Fruit fly (Drosophila melanogaster) whole organism, prepupa: ENCODE measurements around the gene Dis3l2.
A peak's percentile ranks its signal among the peaks of the same experiment; 100 is the strongest.

Experiments
- CG10631 ChIP-seq: fragments of 200-800 bp; sonication (Bioruptor generic); optimal IDR thresholded peaks from 2 replicates; lab custom pipeline; 2016; ENCODE audit warnings: missing biosample characterization, missing genetic modification characterization
- CG11762 ChIP-seq: fragments of 200-800 bp; sonication (Bioruptor generic); optimal IDR thresholded peaks from 3 replicates; lab custom pipeline; 2016; ENCODE audit warnings: missing biosample characterization, missing genetic modification characterization; ENCODE audit not compliant: insufficient read depth
- CG11902 ChIP-seq: fragments of 200-800 bp; sonication (Bioruptor generic); optimal IDR thresholded peaks from 3 replicates; lab custom pipeline; 2016; ENCODE audit warnings: missing biosample characterization, missing genetic modification characterization
- CG15336 ChIP-seq: fragments of 200-800 bp; sonication (Bioruptor generic); IDR thresholded peaks from 2 replicates; pipeline ENCODE4 v1.3.6; 2022; ENCODE audit warnings: missing biosample characterization, missing genetic modification characterization
- CG1621 ChIP-seq: fragments of 200-800 bp; sonication (Bioruptor generic); optimal IDR thresholded peaks from 3 replicates; lab custom pipeline; 2018; ENCODE audit warnings: missing biosample characterization, mild to moderate bottlenecking, missing genetic modification characterization
- CG16779 ChIP-seq: fragments of 200-800 bp; sonication (Bioruptor generic); optimal IDR thresholded peaks from 3 replicates; lab custom pipeline; 2017; ENCODE audit warnings: missing biosample characterization, mild to moderate bottlenecking, missing genetic modification characterization
- CG3032 ChIP-seq: fragments of 200-800 bp; optimal IDR thresholded peaks from 2 replicates; lab custom pipeline; 2019; ENCODE audit warnings: missing biosample characterization, mild to moderate bottlenecking, missing genetic modification characterization, moderate library complexity
- CG32006 ChIP-seq: fragments of 200-800 bp; sonication (Bioruptor generic); optimal IDR thresholded peaks from 3 replicates; lab custom pipeline; 2017; ENCODE audit warnings: missing biosample characterization, mild to moderate bottlenecking, missing genetic modification characterization
- CG6276 ChIP-seq: fragments of 200-800 bp; sonication (Bioruptor generic); optimal IDR thresholded peaks from 2 replicates; lab custom pipeline; 2017; ENCODE audit warnings: missing biosample characterization, mild to moderate bottlenecking, missing genetic modification characterization
- CG6792 ChIP-seq: fragments of 200-800 bp; sonication (Bioruptor generic); optimal IDR thresholded peaks from 3 replicates; lab custom pipeline; 2016; ENCODE audit warnings: missing biosample characterization, missing genetic modification characterization
- CG6808 ChIP-seq: fragments of 200-800 bp; sonication (Bioruptor generic); optimal IDR thresholded peaks from 3 replicates; lab custom pipeline; 2017; ENCODE audit warnings: missing biosample characterization, missing genetic modification characterization, mild to moderate bottlenecking, moderate library complexity, missing genetic modification reagents
- CG6854 ChIP-seq: fragments of 200-800 bp; sonication (Bioruptor generic); optimal IDR thresholded peaks from 2 replicates; lab custom pipeline; 2017; ENCODE audit warnings: missing biosample characterization, mild to moderate bottlenecking, missing genetic modification characterization
- CG7368 ChIP-seq: fragments of 200-800 bp; sonication (Bioruptor generic); optimal IDR thresholded peaks from 3 replicates; lab custom pipeline; 2016; ENCODE audit warnings: missing biosample characterization, missing genetic modification characterization
- CG8119 ChIP-seq: fragments of 200-800 bp; sonication (Bioruptor generic); IDR thresholded peaks from 3 replicates; pipeline ENCODE4 v1.3.6; 2022; ENCODE audit warnings: missing biosample characterization, missing genetic modification characterization
- Eip75B ChIP-seq: fragments of 200-800 bp; sonication (Bioruptor generic); optimal IDR thresholded peaks from 3 replicates; lab custom pipeline; 2016; ENCODE audit warnings: missing biosample characterization, missing genetic modification characterization
- Eip78C ChIP-seq: fragments of 200-800 bp; sonication (Bioruptor generic); peaks from one replicate; lab custom pipeline; 2016; ENCODE audit warnings: missing biosample characterization, missing genetic modification characterization
- Eip93F ChIP-seq: fragments of 200-800 bp; sonication (Bioruptor generic); optimal IDR thresholded peaks from 2 replicates; lab custom pipeline; 2016; ENCODE audit warnings: missing biosample characterization, mild to moderate bottlenecking, missing genetic modification characterization
- Ets21C ChIP-seq: fragments of 200-800 bp; sonication (Bioruptor generic); optimal IDR thresholded peaks from 3 replicates; lab custom pipeline; 2016; ENCODE audit warnings: missing biosample characterization, missing genetic modification characterization
- Ets96B ChIP-seq: fragments of 200-800 bp; optimal IDR thresholded peaks from 2 replicates; lab custom pipeline; 2019; ENCODE audit warnings: missing biosample characterization, mild to moderate bottlenecking, missing genetic modification characterization, moderate library complexity
- Gug ChIP-seq: fragments of 200-800 bp; sonication (Bioruptor generic); IDR thresholded peaks from 2 replicates; pipeline ENCODE4 v1.3.6; 2022; ENCODE audit warnings: missing biosample characterization, missing genetic modification characterization
- Hr39 ChIP-seq: fragments of 200-800 bp; sonication (Bioruptor generic); optimal IDR thresholded peaks from 2 replicates; lab custom pipeline; 2016; ENCODE audit warnings: missing biosample characterization, missing genetic modification characterization
- Hr4 ChIP-seq: fragments of 200-800 bp; sonication (Bioruptor generic); optimal IDR thresholded peaks from 3 replicates; lab custom pipeline; 2016; ENCODE audit warnings: missing biosample characterization, missing genetic modification characterization
- Lpt ChIP-seq: fragments of 200-800 bp; sonication (Bioruptor generic); optimal IDR thresholded peaks from 3 replicates; lab custom pipeline; 2016; ENCODE audit warnings: missing biosample characterization, missing genetic modification characterization
- Met ChIP-seq: fragments of 200-800 bp; sonication (Bioruptor generic); optimal IDR thresholded peaks from 3 replicates; lab custom pipeline; 2016; ENCODE audit warnings: missing biosample characterization, missing genetic modification characterization
- OdsH ChIP-seq: fragments of 200-800 bp; sonication (Bioruptor generic); optimal IDR thresholded peaks from 3 replicates; lab custom pipeline; 2016; ENCODE audit warnings: missing biosample characterization, missing genetic modification characterization
- Smox ChIP-seq: fragments of 200-800 bp; sonication (Bioruptor generic); optimal IDR thresholded peaks from 3 replicates; lab custom pipeline; 2016; ENCODE audit warnings: missing biosample characterization, missing genetic modification characterization
- Sox14 ChIP-seq: fragments of 200-800 bp; sonication (Bioruptor generic); optimal IDR thresholded peaks from 3 replicates; lab custom pipeline; 2016; ENCODE audit warnings: missing biosample characterization, missing genetic modification characterization
- achi ChIP-seq: fragments of 200-800 bp; sonication (Bioruptor generic); optimal IDR thresholded peaks from 3 replicates; lab custom pipeline; 2016; ENCODE audit warnings: missing biosample characterization, missing genetic modification characterization
- acj6 ChIP-seq: fragments of 200-800 bp; sonication (Bioruptor generic); optimal IDR thresholded peaks from 3 replicates; lab custom pipeline; 2016; ENCODE audit warnings: missing biosample characterization, missing genetic modification characterization
- cyc ChIP-seq: fragments of 200-800 bp; sonication (Bioruptor generic); optimal IDR thresholded peaks from 3 replicates; lab custom pipeline; 2016; ENCODE audit warnings: missing biosample characterization, missing genetic modification characterization
- dac ChIP-seq: fragments of 200-800 bp; sonication (Bioruptor generic); optimal IDR thresholded peaks from 2 replicates; lab custom pipeline; 2017; ENCODE audit warnings: missing biosample characterization, mild to moderate bottlenecking, missing genetic modification characterization
- eg ChIP-seq: fragments of 200-800 bp; sonication (Bioruptor generic); IDR thresholded peaks from 3 replicates; pipeline ENCODE4 v1.3.6; 2022; ENCODE audit warnings: missing biosample characterization, missing genetic modification characterization
- fd59A ChIP-seq: fragments of 200-800 bp; sonication (Bioruptor generic); optimal IDR thresholded peaks from 2 replicates; lab custom pipeline; 2017; ENCODE audit warnings: missing biosample characterization, mild to moderate bottlenecking, missing genetic modification characterization, missing genetic modification reagents
- pdm3 ChIP-seq: fragments of 200-800 bp; sonication (Bioruptor generic); optimal IDR thresholded peaks from 3 replicates; lab custom pipeline; 2016; ENCODE audit warnings: missing biosample characterization, missing genetic modification characterization
- salr ChIP-seq, 2 experiments: fragments of 200-800 bp; sonication (Bioruptor generic); optimal IDR thresholded peaks; 3 replicates each; lab custom pipeline; 2016 to 2018; ENCODE audit warnings: missing biosample characterization in 2 of 2, missing genetic modification characterization in 2 of 2, mild to moderate bottlenecking in 1 of 2
- ss ChIP-seq, 2 experiments: fragments of 200-800 bp; sonication (Bioruptor generic); optimal IDR thresholded peaks; 2 replicates in 1 of 2; 3 replicates in 1 of 2; lab custom pipeline; 2017 to 2018; ENCODE audit warnings: mild to moderate bottlenecking in 2 of 2, missing biosample characterization in 2 of 2, missing genetic modification characterization in 2 of 2, moderate library complexity in 1 of 2
- svp ChIP-seq: fragments of 200-800 bp; sonication (Bioruptor generic); peaks from one replicate; lab custom pipeline; 2016; ENCODE audit warnings: missing biosample characterization, missing genetic modification characterization
- vri ChIP-seq: fragments of 200-800 bp; sonication (Bioruptor generic); optimal IDR thresholded peaks from 3 replicates; lab custom pipeline; 2016; ENCODE audit warnings: missing biosample characterization, mild to moderate bottlenecking, missing genetic modification characterization

Gene Dis3l2

DNA sequence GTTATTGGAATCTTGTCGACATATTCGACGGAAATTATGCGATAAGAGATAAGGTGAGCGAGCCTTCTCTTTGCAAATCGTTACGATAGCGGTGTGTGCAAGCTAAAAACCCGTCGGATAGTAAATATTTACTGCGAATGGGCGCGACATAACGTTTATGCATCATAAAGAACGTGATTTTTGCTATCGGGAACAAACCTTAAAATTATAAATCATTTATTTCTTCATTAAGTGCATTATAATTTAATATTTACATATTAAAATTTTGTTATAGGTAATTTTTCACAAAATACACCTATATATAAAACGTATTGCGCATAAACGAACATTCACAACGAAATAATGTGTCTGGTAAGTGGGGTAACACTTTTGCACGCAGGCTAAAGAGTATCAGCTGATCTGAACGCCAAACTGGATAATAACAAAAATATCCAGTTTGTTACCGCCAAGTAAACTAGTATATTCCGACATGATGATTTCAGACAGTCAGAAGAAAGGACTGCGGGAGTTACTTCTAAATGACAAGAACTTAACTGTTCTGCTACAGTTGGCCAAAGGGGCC lies 6.7 kb upstream of the Dis3l2 start, which contains the start of the genes Gk1 and CG13876 (continued):
- TF ChIP-seq achi (GFP tag; lab: Kevin White, UChicago) (peak; percentile 95), Ets96B (tag; lab: Kevin White, UChicago) (peak; percentile 98), Ets21C (GFP tag; lab: Kevin White, UChicago) (no peak), Smox (GFP tag; lab: Kevin White, UChicago) (no peak), CG6792 (GFP tag; lab: Kevin White, UChicago) (peak; percentile 92), CG10631 (peak; percentile 96), Hr39 (GFP tag; lab: Kevin White, UChicago) (no peak), eg (GFP tag; lab: Robert Waterston, UW) (peak; percentile 98), acj6 (GFP tag; lab: Kevin White, UChicago) (peak; percentile 96), Eip75B (no peak), Met (GFP tag; lab: Kevin White, UChicago) (no peak), CG16779 (tag; lab: Kevin White, UChicago) (peak; percentile 95), Lpt (GFP tag; lab: Kevin White, UChicago) (peak; percentile 94), Sox14 (GFP tag; lab: Kevin White, UChicago) (peak; percentile 90), CG32006 (peak; percentile 96), ss (GFP tag; optimal IDR thresholded peaks at IDR 0.05; lab: Kevin White, UChicago) (peak; percentile 95 to 97), Gug (GFP tag; lab: Robert Waterston, UW) (peak; percentile 94), CG1621 (peak; percentile 92), CG11762 (GFP tag; lab: Kevin White, UChicago) (peak; percentile 91), CG11902 (GFP tag; lab: Kevin White, UChicago) (peak; percentile 73), dac (peak; percentile 90), Hr4 (no peak), CG6808 (no peak)

DNA sequence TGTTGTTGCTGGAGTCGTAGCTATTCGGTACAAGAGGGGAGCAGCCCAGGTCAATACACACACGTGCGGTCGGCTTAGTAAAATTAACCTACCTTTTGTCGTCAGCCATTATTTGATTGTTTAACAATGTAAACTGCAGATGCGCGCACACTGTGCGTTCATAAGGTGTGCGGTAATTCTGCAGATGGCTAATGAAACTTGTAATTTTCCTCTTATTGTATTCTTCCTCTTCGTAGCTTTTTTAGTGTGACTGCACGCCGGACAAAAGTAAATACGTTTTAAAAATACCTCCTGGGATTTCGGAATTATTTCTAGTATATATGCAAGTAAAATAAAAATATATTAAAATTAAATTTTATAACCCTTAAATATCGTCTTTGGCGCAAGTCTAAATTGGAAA lies 1.3 kb upstream of the Dis3l2 start, which contains the start of gene Prp4k:
Prp4k (minus strand) TSS at position 258 of the 400 bp plus-strand sequence.
- TF ChIP-seq Hr4 (no peak), CG3032 (tag; lab: Kevin White, UChicago) (peak; percentile 20), CG15336 (GFP tag; lab: Robert Waterston, UW) (peak; percentile 27; the same call in 1 of the 2 replicates)

DNA sequence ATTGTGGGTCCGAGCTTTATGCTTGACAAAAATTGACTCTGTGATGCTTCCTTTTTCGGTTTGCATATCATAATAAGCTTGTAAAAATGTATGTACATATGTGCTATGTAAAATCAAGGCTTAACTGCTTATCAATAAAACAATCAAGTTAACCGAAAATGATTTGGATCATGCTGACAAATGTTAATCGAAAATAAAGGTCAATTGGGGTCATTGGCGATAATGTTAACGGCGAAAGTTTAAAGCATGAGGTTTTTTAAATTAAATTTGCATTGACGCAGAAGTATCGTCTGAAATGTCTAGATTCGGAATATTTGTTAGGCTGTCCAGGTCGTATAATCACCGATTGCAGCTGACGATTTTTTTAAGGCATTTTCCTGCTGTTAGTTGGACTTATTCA lies 3.8 kb downstream of the Dis3l2 start, which contains the start of gene Kaz1-ORFB:
Kaz1-ORFB (plus strand) TSS at position 301 of the 400 bp plus-strand sequence.
- no peak for TF ChIP-seq dac
- TF ChIP-seq CG6792 (GFP tag; lab: Kevin White, UChicago): no peak

DNA sequence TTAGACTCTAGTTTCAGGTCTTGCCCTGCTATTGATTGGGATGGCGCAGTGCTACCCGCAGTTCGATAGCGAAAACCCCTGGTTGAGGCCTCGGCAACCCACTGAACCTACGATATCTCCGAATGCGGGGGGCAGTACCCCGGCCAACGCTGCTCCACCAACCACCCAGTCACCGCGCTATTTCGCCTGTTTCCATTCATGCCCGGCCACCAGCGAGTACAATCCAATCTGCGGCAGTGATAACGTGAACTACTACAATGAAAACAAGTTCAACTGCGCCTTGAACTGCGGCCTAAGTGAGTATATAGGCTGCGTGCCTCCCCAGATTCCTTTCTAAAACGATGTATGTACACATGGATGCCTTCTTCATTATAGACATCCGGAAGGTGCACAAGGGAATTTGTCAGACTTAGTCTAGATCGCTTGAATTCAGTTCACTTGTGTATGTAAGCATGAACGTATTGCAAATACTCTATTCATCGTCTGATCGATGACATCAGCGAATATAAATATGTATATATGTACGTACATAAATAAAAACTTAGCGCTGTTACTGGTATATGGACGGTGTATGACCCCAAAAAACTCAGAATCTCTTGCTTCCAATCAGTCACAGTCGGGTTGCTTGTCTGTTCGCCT lies 5.1 kb downstream of the Dis3l2 start, which contains the start of gene CG13877:
CG13877 (plus strand) TSS at position 589 of the 639 bp plus-strand sequence.
- TF ChIP-seq Eip93F: no peak
- peak; percentile 92 for TF ChIP-seq svp (GFP tag; lab: Kevin White, UChicago)

DNA sequence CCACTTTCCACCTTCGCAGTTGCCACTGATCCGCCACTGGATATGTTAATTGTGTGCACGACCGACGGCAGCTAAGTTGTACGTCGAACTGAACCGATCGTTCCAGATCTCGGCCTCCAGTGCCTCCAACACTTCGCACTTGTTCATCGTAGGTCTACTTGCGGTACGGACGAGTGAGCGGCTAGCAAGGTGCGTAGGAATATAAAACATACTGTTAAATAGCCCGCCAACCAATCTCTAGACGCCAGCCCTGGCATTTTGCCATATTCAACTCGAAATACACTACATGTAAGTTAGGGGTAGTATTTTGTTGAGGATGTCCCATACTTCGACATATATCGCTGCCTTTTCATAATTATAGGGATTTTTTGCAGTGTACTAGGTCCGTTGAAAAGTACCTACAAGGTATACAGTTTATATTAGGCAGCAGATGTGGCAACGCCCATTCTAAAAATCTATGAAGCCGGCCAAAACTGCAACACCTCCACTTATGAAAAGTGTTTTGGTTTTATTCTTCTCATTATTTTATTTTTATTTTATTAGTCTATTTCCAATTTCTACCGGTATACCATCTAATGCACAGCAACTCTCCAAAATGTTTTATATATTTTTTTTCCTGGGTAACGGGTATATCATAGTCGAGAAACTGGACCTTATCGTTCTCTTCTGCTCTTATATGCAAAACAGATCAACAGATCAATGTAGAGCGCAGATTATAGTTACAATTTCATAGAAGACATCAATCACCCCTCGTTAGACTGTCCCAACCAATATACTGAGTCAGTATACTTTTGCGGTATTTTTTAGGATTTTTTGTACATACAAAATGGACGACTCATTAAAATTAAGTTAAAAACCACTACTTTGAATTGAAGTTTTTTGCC lies 10.8 kb downstream of the Dis3l2 start, which contains the start of the genes pyx and CG33229:
pyx (minus strand) TSS at position 51 of the 884 bp plus-strand sequence.
CG33229 (plus strand) TSS at position 834 of the 884 bp plus-strand sequence.
- TF ChIP-seq fd59A (GFP tag; lab: Kevin White, UChicago): peak; percentile 64
- peak; percentile 81 for TF ChIP-seq CG3032 (tag; lab: Kevin White, UChicago)
- TF ChIP-seq salr (GFP tag; optimal IDR thresholded peaks at IDR 0.05; lab: Kevin White, UChicago): peak; percentile 72
- TF ChIP-seq CG7368 (GFP tag; lab: Kevin White, UChicago): no peak
- peak; percentile 71 for TF ChIP-seq CG6808
- peak; percentile 89 for TF ChIP-seq cyc
- peak; percentile 65 for TF ChIP-seq Lpt (GFP tag; lab: Kevin White, UChicago)
- TF ChIP-seq Eip75B: peak; percentile 79
- no peak for TF ChIP-seq vri (GFP tag; lab: Kevin White, UChicago)
- TF ChIP-seq Ets21C (GFP tag; lab: Kevin White, UChicago): peak; percentile 86
- TF ChIP-seq CG16779 (tag; lab: Kevin White, UChicago): no peak
- TF ChIP-seq Smox (GFP tag; lab: Kevin White, UChicago): peak; percentile 78
- TF ChIP-seq Ets96B (tag; lab: Kevin White, UChicago): peak; percentile 70
- TF ChIP-seq svp (GFP tag; lab: Kevin White, UChicago): peak; percentile 93
- TF ChIP-seq CG6792 (GFP tag; lab: Kevin White, UChicago): peak; percentile 74
- TF ChIP-seq CG11902 (GFP tag; lab: Kevin White, UChicago): peak; percentile 81
- peak; percentile 86 for TF ChIP-seq eg (GFP tag; lab: Robert Waterston, UW)
- peak; percentile 87 for TF ChIP-seq OdsH (GFP tag; lab: Kevin White, UChicago)
- peak; percentile 86 for TF ChIP-seq pdm3
- peak; percentile 91 for TF ChIP-seq Eip78C (GFP tag; lab: Kevin White, UChicago)
- TF ChIP-seq CG6854 (GFP tag; lab: Kevin White, UChicago): no peak
- peak; percentile 74 for TF ChIP-seq CG6276 (GFP tag; lab: Kevin White, UChicago)
- peak; percentile 74 for TF ChIP-seq CG8119 (GFP tag; lab: Robert Waterston, UW)
